Fruit fly (Drosophila melanogaster) whole organism, embryonic: ENCODE results near the gene mRpL17.
A peak's percentile ranks its signal among the peaks of the same experiment; 100 is the strongest.

Experiments used
- Bdp1 ChIP-seq: fragments of 200-800 bp; sonication (Bioruptor generic); optimal IDR thresholded peaks from 3 replicates; lab custom pipeline; 2016; ENCODE audit warnings: missing biosample characterization, missing genetic modification characterization
- CG10147 ChIP-seq: fragments of 200-800 bp; sonication (Bioruptor generic); optimal IDR thresholded peaks from 2 replicates; lab custom pipeline; 2019; ENCODE audit warnings: missing biosample characterization, mild to moderate bottlenecking, missing genetic modification characterization, moderate library complexity
- CG10209 ChIP-seq: fragments of 200-800 bp; sonication (Bioruptor generic); optimal IDR thresholded peaks from 3 replicates; lab custom pipeline; 2017; ENCODE audit warnings: missing biosample characterization, mild to moderate bottlenecking, missing genetic modification characterization, missing genetic modification reagents
- CG13296 ChIP-seq: fragments of 200-800 bp; sonication (Bioruptor generic); optimal IDR thresholded peaks from 3 replicates; lab custom pipeline; 2018; ENCODE audit warnings: missing biosample characterization, mild to moderate bottlenecking, missing genetic modification characterization
- CG14710 ChIP-seq: fragments of 200-800 bp; sonication (Bioruptor generic); optimal IDR thresholded peaks from 3 replicates; lab custom pipeline; 2019; ENCODE audit warnings: missing biosample characterization, mild to moderate bottlenecking, missing genetic modification characterization, moderate library complexity
- CG15073 ChIP-seq: fragments of 200-800 bp; sonication (Bioruptor generic); optimal IDR thresholded peaks from 2 replicates; lab custom pipeline; 2016; ENCODE audit warnings: missing biosample characterization, missing genetic modification characterization
- CG17568 ChIP-seq: fragments of 200-800 bp; sonication (Bioruptor generic); optimal IDR thresholded peaks from 2 replicates; lab custom pipeline; 2018; ENCODE audit warnings: missing biosample characterization, mild to moderate bottlenecking, missing genetic modification characterization, moderate library complexity
- CG17912 ChIP-seq: fragments of 200-800 bp; sonication (Bioruptor generic); optimal IDR thresholded peaks from 2 replicates; lab custom pipeline; 2018; ENCODE audit warnings: missing biosample characterization, mild to moderate bottlenecking, missing genetic modification characterization
- CG1792 ChIP-seq: fragments of 200-800 bp; sonication (Bioruptor generic); optimal IDR thresholded peaks from 2 replicates; lab custom pipeline; 2016; ENCODE audit warnings: missing biosample characterization, missing genetic modification characterization
- CG18599 ChIP-seq: fragments of 200-800 bp; sonication (Bioruptor generic); optimal IDR thresholded peaks from 3 replicates; lab custom pipeline; 2017; ENCODE audit warnings: missing biosample characterization, missing genetic modification characterization, mild to moderate bottlenecking, moderate library complexity, missing genetic modification reagents
- CG2120 ChIP-seq: fragments of 200-800 bp; sonication (Bioruptor generic); optimal IDR thresholded peaks from 3 replicates; lab custom pipeline; 2016; ENCODE audit warnings: missing biosample characterization, missing genetic modification characterization
- CG32532 ChIP-seq: fragments of 200-800 bp; sonication (Bioruptor generic); IDR thresholded peaks from 2 replicates; pipeline ENCODE4 v1.3.6; 2022; ENCODE audit warnings: missing biosample characterization, missing genetic modification characterization
- CG3281 ChIP-seq: fragments of 200-800 bp; sonication (Bioruptor generic); optimal IDR thresholded peaks from 3 replicates; lab custom pipeline; 2017; ENCODE audit warnings: missing biosample characterization, mild to moderate bottlenecking, missing genetic modification characterization
- CG33213 ChIP-seq: fragments of 200-800 bp; sonication (Bioruptor generic); optimal IDR thresholded peaks from 3 replicates; lab custom pipeline; 2016; ENCODE audit warnings: missing biosample characterization, missing genetic modification characterization
- CG3407 ChIP-seq: fragments of 200-800 bp; sonication (Bioruptor generic); optimal IDR thresholded peaks from 2 replicates; lab custom pipeline; 2018; ENCODE audit warnings: missing biosample characterization, mild to moderate bottlenecking, missing genetic modification characterization
- CG3847 ChIP-seq: fragments of 200-800 bp; sonication (Bioruptor generic); IDR thresholded peaks from 2 replicates; pipeline ENCODE4 v1.3.6; 2022; ENCODE audit warnings: missing biosample characterization, missing genetic modification characterization
- CG4328 ChIP-seq: fragments of 200-800 bp; sonication (Bioruptor generic); optimal IDR thresholded peaks from 3 replicates; lab custom pipeline; 2017; ENCODE audit warnings: missing biosample characterization, missing genetic modification reagents, missing genetic modification characterization
- CG4730 ChIP-seq: fragments of 200-800 bp; sonication (Bioruptor generic); IDR thresholded peaks from 2 replicates; pipeline ENCODE4 v1.3.6; 2022; ENCODE audit warnings: missing biosample characterization, missing genetic modification characterization
- CG4854 ChIP-seq: fragments of 200-800 bp; sonication (Bioruptor generic); optimal IDR thresholded peaks from 2 replicates; lab custom pipeline; 2016; ENCODE audit warnings: missing biosample characterization, missing genetic modification characterization, inconsistent platforms
- CG6683 ChIP-seq: fragments of 200-800 bp; sonication (Bioruptor generic); optimal IDR thresholded peaks from 2 replicates; lab custom pipeline; 2017; ENCODE audit warnings: missing biosample characterization, mild to moderate bottlenecking, missing genetic modification characterization, missing genetic modification reagents
- CG7745 ChIP-seq: fragments of 200-800 bp; sonication (Bioruptor generic); optimal IDR thresholded peaks from 2 replicates; lab custom pipeline; 2018; ENCODE audit warnings: missing biosample characterization, mild to moderate bottlenecking, missing genetic modification characterization, moderate library complexity
- CG8478 ChIP-seq: fragments of >200 bp; optimal IDR thresholded peaks from 2 replicates; lab custom pipeline; 2018
- Dbx ChIP-seq: fragments of 200-800 bp; sonication (Bioruptor generic); IDR thresholded peaks from 3 replicates; pipeline ENCODE4 v1.3.6; 2022; ENCODE audit warnings: missing biosample characterization, missing genetic modification characterization
- Dip2 ChIP-seq: fragments of 200-800 bp; sonication (Bioruptor generic); IDR thresholded peaks from 2 replicates; pipeline ENCODE4 v1.3.6; 2022; ENCODE audit warnings: missing biosample characterization, missing genetic modification characterization
- Eip74EF ChIP-seq, 2 experiments: fragments of 200-800 bp in 1 of 2; fragments of >200 bp in 1 of 2; sonication (Bioruptor generic) in 1 of 2; optimal IDR thresholded peaks; 2 replicates each; lab custom pipeline; 2017 to 2019; ENCODE audit warnings: missing biosample characterization in 2 of 2, missing genetic modification characterization in 2 of 2, mild to moderate bottlenecking in 1 of 2, moderate library complexity in 1 of 2
- HHEX ChIP-seq: fragments of 200-800 bp; sonication (Bioruptor generic); optimal IDR thresholded peaks from 3 replicates; lab custom pipeline; 2017; ENCODE audit warnings: missing biosample characterization, mild to moderate bottlenecking, missing genetic modification characterization, missing genetic modification reagents
- Lim3 ChIP-seq: fragments of 200-800 bp; sonication (Bioruptor generic); IDR thresholded peaks from 2 replicates; pipeline ENCODE4 v1.3.6; 2022; ENCODE audit warnings: missing biosample characterization, missing genetic modification characterization
- Myb ChIP-seq: fragments of 200-800 bp; sonication (Bioruptor generic); optimal IDR thresholded peaks from 2 replicates; lab custom pipeline; 2016; ENCODE audit warnings: missing biosample characterization, missing genetic modification characterization
- Poxn ChIP-seq: fragments of 200-800 bp; sonication (Bioruptor generic); IDR thresholded peaks from 2 replicates; pipeline ENCODE4 v1.3.6; 2022; ENCODE audit warnings: missing biosample characterization, missing genetic modification characterization
- Scr ChIP-seq: fragments of 200-800 bp; sonication (Bioruptor generic); IDR thresholded peaks from 2 replicates; pipeline ENCODE4 v1.3.6; 2022; ENCODE audit warnings: missing biosample characterization, missing genetic modification characterization; ENCODE audit not compliant: partially characterized antibody
- Sin3A ChIP-seq: fragments of >200 bp; optimal IDR thresholded peaks from 2 replicates; lab custom pipeline; 2018
- Ssrp ChIP-seq: fragments of 200-800 bp; sonication (Bioruptor generic); optimal IDR thresholded peaks from 2 replicates; lab custom pipeline; 2018; ENCODE audit warnings: missing biosample characterization, mild to moderate bottlenecking, missing genetic modification characterization, moderate library complexity
- Stat92E ChIP-seq, 3 experiments: fragments of >200 bp in 2 of 3; fragments of 200-800 bp in 1 of 3; sonication (Bioruptor generic) in 1 of 3; optimal IDR thresholded peaks; 2 replicates each; lab custom pipeline; 2017 to 2019; ENCODE audit warnings: missing biosample characterization in 3 of 3, missing genetic modification characterization in 3 of 3, mild to moderate bottlenecking in 1 of 3, moderate library complexity in 1 of 3
- ap ChIP-seq: fragments of 200-800 bp; sonication (Bioruptor generic); IDR thresholded peaks from 2 replicates; pipeline ENCODE4 v1.3.6; 2022; ENCODE audit warnings: missing biosample characterization, missing genetic modification characterization
- bsh ChIP-seq, 2 experiments: fragments of 200-800 bp; sonication (Bioruptor generic); optimal IDR thresholded peaks; 2 replicates each; lab custom pipeline; 2017 to 2018; ENCODE audit warnings: mild to moderate bottlenecking in 2 of 2, missing biosample characterization in 2 of 2, missing genetic modification characterization in 2 of 2, moderate library complexity in 1 of 2
- crp ChIP-seq, 2 experiments: fragments of 200-800 bp; sonication (Bioruptor generic); optimal IDR thresholded peaks; 2 replicates in 1 of 2; 3 replicates in 1 of 2; lab custom pipeline; 2017; ENCODE audit warnings: missing biosample characterization in 2 of 2, missing genetic modification characterization in 2 of 2, mild to moderate bottlenecking in 1 of 2, moderate library complexity in 1 of 2
- dati ChIP-seq: fragments of 200-800 bp; sonication (Bioruptor generic); IDR thresholded peaks from 2 replicates; pipeline ENCODE4 v1.3.6; 2022; ENCODE audit warnings: missing biosample characterization, missing genetic modification characterization
- dmrt11E ChIP-seq: fragments of 200-800 bp; sonication (Bioruptor generic); optimal IDR thresholded peaks from 3 replicates; lab custom pipeline; 2018; ENCODE audit warnings: missing biosample characterization, mild to moderate bottlenecking, missing genetic modification characterization, moderate library complexity
- dmrt99B ChIP-seq: fragments of 200-800 bp; sonication (Bioruptor generic); optimal IDR thresholded peaks from 2 replicates; lab custom pipeline; 2018; ENCODE audit warnings: missing biosample characterization, mild to moderate bottlenecking, missing genetic modification characterization, moderate library complexity
- ems ChIP-seq: fragments of 200-800 bp; sonication (Bioruptor generic); optimal IDR thresholded peaks from 3 replicates; lab custom pipeline; 2016; ENCODE audit warnings: missing biosample characterization, missing genetic modification characterization
- fd96Cb ChIP-seq: fragments of 200-800 bp; sonication (Bioruptor generic); optimal IDR thresholded peaks from 2 replicates; lab custom pipeline; 2018; ENCODE audit warnings: missing biosample characterization, mild to moderate bottlenecking, missing genetic modification characterization, moderate library complexity
- her ChIP-seq: fragments of 200-800 bp; sonication (Bioruptor generic); optimal IDR thresholded peaks from 2 replicates; lab custom pipeline; 2016; ENCODE audit warnings: missing biosample characterization, missing genetic modification characterization
- hkb ChIP-seq, 2 experiments: fragments of 200-800 bp in 1 of 2; fragments of >200 bp in 1 of 2; sonication (Bioruptor generic) in 1 of 2; IDR thresholded peaks in 1 of 2; optimal IDR thresholded peaks in 1 of 2; 2 replicates each; pipeline versions ENCODE4 v1.3.6 to Lab custom; 2017 to 2022; ENCODE audit warnings: missing biosample characterization in 1 of 2, missing genetic modification characterization in 1 of 2
- jumu ChIP-seq: fragments of 200-800 bp; sonication (Bioruptor generic); optimal IDR thresholded peaks from 3 replicates; lab custom pipeline; 2016; ENCODE audit warnings: missing biosample characterization, missing genetic modification characterization
- oc ChIP-seq: fragments of 200-800 bp; sonication (Bioruptor generic); optimal IDR thresholded peaks from 2 replicates; lab custom pipeline; 2018; ENCODE audit warnings: missing biosample characterization, mild to moderate bottlenecking, missing genetic modification characterization, moderate library complexity
- p53 ChIP-seq: fragments of 200-800 bp; sonication (Bioruptor generic); optimal IDR thresholded peaks from 2 replicates; lab custom pipeline; 2016; ENCODE audit warnings: missing biosample characterization, missing genetic modification characterization
- sisA ChIP-seq: fragments of 200-800 bp; sonication (Bioruptor generic); IDR thresholded peaks from 2 replicates; pipeline ENCODE4 v1.3.6; 2022; ENCODE audit warnings: missing biosample characterization, missing genetic modification characterization
- twi ChIP-seq: fragments of 200-800 bp; optimal IDR thresholded peaks from 2 replicates; lab custom pipeline; 2019; ENCODE audit warnings: missing biosample characterization, mild to moderate bottlenecking, missing genetic modification characterization, moderate library complexity
- usp ChIP-seq: fragments of >200 bp; optimal IDR thresholded peaks from 2 replicates; lab custom pipeline; 2017; ENCODE audit warnings: missing biosample characterization, missing genetic modification characterization
- vvl ChIP-seq: fragments of 200-800 bp; sonication (Bioruptor generic); IDR thresholded peaks from 2 replicates; pipeline ENCODE4 v1.3.6; 2022; ENCODE audit warnings: missing biosample characterization, missing genetic modification characterization

The mRpL17 gene

DNA sequence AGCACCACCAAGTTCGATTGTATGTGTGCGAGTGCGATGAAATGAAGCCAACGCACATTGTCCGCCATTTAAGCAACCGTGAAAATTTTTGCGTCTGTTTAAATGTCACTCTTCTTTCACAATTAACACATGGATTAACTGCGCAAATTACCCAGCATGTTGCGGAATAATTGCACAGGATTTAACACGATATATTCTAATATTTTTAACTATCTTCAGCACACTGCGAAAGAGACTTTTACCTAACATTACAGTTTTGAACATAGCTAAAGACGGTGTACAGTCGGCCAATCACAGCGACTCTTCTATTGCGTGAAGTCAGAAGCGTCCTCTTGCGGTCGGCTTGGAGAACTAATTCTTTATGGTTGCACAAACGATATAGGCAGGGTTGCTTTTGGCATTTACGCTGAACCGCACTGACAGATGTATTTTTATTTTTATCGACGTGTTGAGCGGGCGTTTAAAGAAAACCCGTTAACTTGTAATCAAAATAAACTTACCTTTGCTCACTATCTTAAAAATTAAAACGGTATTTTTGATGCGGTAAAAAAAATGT lies 17.9 kb upstream of the mRpL17 start (continued):
- peak; percentile 31 for TF ChIP-seq CG3281 (GFP tag; lab: Kevin White, UChicago)
- TF ChIP-seq oc (tag; lab: Kevin White, UChicago): no peak
- no peak for TF ChIP-seq CG8478 (lab: Kevin White, UChicago)
- TF ChIP-seq Stat92E (GFP tag; optimal IDR thresholded peaks at IDR 0.05; lab: Kevin White, UChicago): no peak
- TF ChIP-seq CG14710 (tag; lab: Kevin White, UChicago): peak; percentile 69
- TF ChIP-seq sisA (GFP tag; lab: Robert Waterston, UW): no peak
- TF ChIP-seq dmrt99B (tag; lab: Kevin White, UChicago): no peak
- no peak for TF ChIP-seq HHEX (GFP tag; lab: Kevin White, UChicago)
- TF ChIP-seq Dbx (GFP tag; lab: Robert Waterston, UW): peak; percentile 77; the same call in 2 of the 3 replicates
- TF ChIP-seq Ssrp (tag; lab: Kevin White, UChicago): no peak
- no peak for TF ChIP-seq Eip74EF (GFP tag; optimal IDR thresholded peaks at IDR 0.05; lab: Kevin White, UChicago)
- TF ChIP-seq bsh (GFP tag; optimal IDR thresholded peaks at IDR 0.05; lab: Kevin White, UChicago): no peak
- peak; percentile 42 for TF ChIP-seq jumu (GFP tag; lab: Kevin White, UChicago)
- TF ChIP-seq crp (GFP tag; optimal IDR thresholded peaks at IDR 0.05; lab: Kevin White, UChicago): peak in 1 of 2 experiments; percentile 42
- no peak for TF ChIP-seq dati (GFP tag; lab: Robert Waterston, UW)
- no peak for TF ChIP-seq CG10147
- peak; percentile 53 for TF ChIP-seq CG2120 (GFP tag; lab: Kevin White, UChicago)
- peak; percentile 17 for TF ChIP-seq p53
- peak; percentile 67 for TF ChIP-seq CG17912
- peak; percentile 23 for TF ChIP-seq dmrt11E (tag; lab: Kevin White, UChicago)
- TF ChIP-seq CG13296 (GFP tag; lab: Kevin White, UChicago): no peak
- TF ChIP-seq CG3407 (GFP tag; lab: Kevin White, UChicago): no peak
- peak; percentile 58 for TF ChIP-seq CG3847 (GFP tag; lab: Robert Waterston, UW)
- no peak for TF ChIP-seq CG18599 (GFP tag; lab: Kevin White, UChicago)
- no peak for TF ChIP-seq Poxn (GFP tag; lab: Robert Waterston, UW)
- no peak for TF ChIP-seq CG4328 (GFP tag; lab: Kevin White, UChicago)
- no peak for TF ChIP-seq CG17568 (GFP tag; lab: Kevin White, UChicago)
- peak; percentile 98 for TF ChIP-seq Myb
- TF ChIP-seq CG1792: peak; percentile 45
- no peak for TF ChIP-seq CG4730 (GFP tag; lab: Robert Waterston, UW)
- no peak for TF ChIP-seq fd96Cb (tag; lab: Kevin White, UChicago)
- no peak for TF ChIP-seq usp (GFP tag; lab: Kevin White, UChicago)
- no peak for TF ChIP-seq vvl (GFP tag; lab: Robert Waterston, UW)
- no peak for TF ChIP-seq CG7745 (tag; lab: Kevin White, UChicago)
- TF ChIP-seq Bdp1 (GFP tag; lab: Kevin White, UChicago): peak; percentile 51
- TF ChIP-seq CG33213 (GFP tag; lab: Kevin White, UChicago): peak; percentile 89
- TF ChIP-seq CG4854: peak; percentile 49
- TF ChIP-seq ap (GFP tag; lab: Robert Waterston, UW): no peak
- peak; percentile 26 for TF ChIP-seq her
- TF ChIP-seq ems: peak; percentile 27
- TF ChIP-seq Dip2 (GFP tag; lab: Robert Waterston, UW): no peak
- no peak for TF ChIP-seq Lim3
- TF ChIP-seq CG10209 (GFP tag; lab: Kevin White, UChicago): peak; percentile 39
- no peak for TF ChIP-seq CG15073
- peak; percentile 44 for TF ChIP-seq twi (tag; lab: Kevin White, UChicago)
- peak; percentile 9 for TF ChIP-seq Sin3A (lab: Kevin White, UChicago)
- TF ChIP-seq hkb (optimal IDR thresholded peaks at IDR 0.05; lab: Kevin White, UChicago): no peak
- peak; percentile 13; the same call in 1 of the 2 replicates for TF ChIP-seq hkb (GFP tag; IDR thresholded peaks at IDR 0.05; lab: Robert Waterston, UW)
- TF ChIP-seq CG6683: no peak
- peak; percentile 61 for TF ChIP-seq Scr (GFP tag; lab: Robert Waterston, UW)
- peak; percentile 37 for TF ChIP-seq CG32532
